Worm (Caenorhabditis elegans) whole organism, L4 larva: Measurements from ENCODE around the gene cpn-2.

Source experiments
- F49E8.2 ChIP-seq: sonication (generic microtip); optimal IDR thresholded peaks from 2 replicates; lab custom pipeline; 2016; ENCODE audit warnings: missing compliant biosample characterization, mild to moderate bottlenecking, missing genetic modification characterization, borderline replicate concordance
- R02D3.7 ChIP-seq: fragments of 150-350 bp; sonication (generic microtip); optimal IDR thresholded peaks from 3 replicates; lab custom pipeline; 2014; ENCODE audit warnings: missing biosample characterization, missing genetic modification characterization
- ZK546.5 ChIP-seq, 2 experiments: sonication (generic microtip); optimal IDR thresholded peaks; 2 replicates each; lab custom pipeline; 2017; ENCODE audit warnings: missing biosample characterization in 2 of 2, missing genetic modification characterization in 2 of 2
- daf-8 ChIP-seq: fragments of 200-800 bp; sonication (Bioruptor generic); IDR thresholded peaks from 2 replicates; pipeline ENCODE4 v1.3.6; 2022; ENCODE audit warnings: missing genetic modification characterization, missing compliant biosample characterization
- lin-39 ChIP-seq: fragments of 150-350 bp; optimal IDR thresholded peaks from 2 replicates; lab custom pipeline; 2014; ENCODE audit warnings: missing biosample characterization, missing genetic modification reagents, missing genetic modification characterization

- TF ChIP-seq F49E8.2 (tag; lab: Kevin White, UChicago) (no peak), ZK546.5 (tag; optimal IDR thresholded peaks at IDR 0.05; lab: Kevin White, UChicago) (no peak), R02D3.7 (no peak), lin-39 (tag; lab: Kevin White, UChicago) (no peak), daf-8 (GFP tag; lab: Robert Waterston, UW) (no peak)
Measured at ce11 chrII:288705-289205, 48.8 kb upstream of the cpn-2 start, which contains the start of gene mrpl-41.
